Worm (Caenorhabditis elegans): ENCODE data around the gene eat-17.

- TF ChIP-seq xnd-1 (tag; optimal IDR thresholded peaks at IDR 0.05) = no peak
- no peak for TF ChIP-seq F57A8.1 (GFP tag; optimal IDR thresholded peaks at IDR 0.05)
- TF ChIP-seq Y56A3A.18 (GFP tag; IDR thresholded peaks at IDR 0.05) = no peak
- TF ChIP-seq ets-4 (GFP tag; optimal IDR thresholded peaks at IDR 0.05) = no peak
- TF ChIP-seq ama-1 (optimal IDR thresholded peaks at IDR 0.05) = no peak
- TF ChIP-seq ama-1 (GFP tag; optimal IDR thresholded peaks at IDR 0.05) = no peak
- no peak for TF ChIP-seq ztf-28 (GFP tag; IDR thresholded peaks at IDR 0.05)
- no peak for TF ChIP-seq him-1 (tag; optimal IDR thresholded peaks at IDR 0.05)
- no peak for TF ChIP-seq F10E7.11 (tag; optimal IDR thresholded peaks at IDR 0.05)
- no peak for TF ChIP-seq F22D6.2 (tag; optimal IDR thresholded peaks at IDR 0.05)
- TF ChIP-seq gei-17 (GFP tag; optimal IDR thresholded peaks at IDR 0.05) = no peak
These were observed 28.3 kb downstream of the eat-17 start for ce11 chrX:16388362-16388761.
